Worm (Caenorhabditis elegans) whole organism, midembryonic: ENCODE measurements around the gene C05E11.7.

Source experiments
- T22C8.4 ChIP-seq: fragments of 200-800 bp; sonication (Bioruptor generic); IDR thresholded peaks from 2 replicates; pipeline ENCODE4 v1.3.6; 2022; ENCODE audit warnings: missing genetic modification characterization, missing compliant biosample characterization
- klf-2 ChIP-seq: fragments of 200-800 bp; sonication (Bioruptor generic); conservative IDR thresholded peaks from 2 replicates; pipeline ENCODE4 v1.3.6; 2022; ENCODE audit warnings: missing genetic modification reagents, missing genetic modification characterization, missing compliant biosample characterization
- med-1 ChIP-seq: sonication (generic microtip); optimal IDR thresholded peaks from 2 replicates; lab custom pipeline; 2017; ENCODE audit warnings: missing genetic modification characterization, mild to moderate bottlenecking, missing compliant biosample characterization, antibody characterized with exemption, missing genetic modification reagents; ENCODE audit not compliant: insufficient read depth
- ztf-23 ChIP-seq: fragments of 200-800 bp; sonication (Bioruptor generic); IDR thresholded peaks from 2 replicates; pipeline ENCODE4 v1.3.6; 2022; ENCODE audit warnings: missing genetic modification reagents, missing genetic modification characterization, missing compliant biosample characterization
- ztf-29 ChIP-seq: fragments of 200-800 bp; sonication (Bioruptor generic); IDR thresholded peaks from 2 replicates; pipeline ENCODE4 v1.3.6; 2022; ENCODE audit warnings: missing genetic modification reagents, missing genetic modification characterization, missing compliant biosample characterization

ce11 chrX:4553491-4553890 lies 32.0 kb downstream of the C05E11.7 start:
- no peak for TF ChIP-seq T22C8.4 (GFP tag; lab: Robert Waterston, UW)
- no peak for TF ChIP-seq med-1
- no peak for TF ChIP-seq ztf-23 (GFP tag; lab: Robert Waterston, UW)
- TF ChIP-seq klf-2 (GFP tag; lab: Robert Waterston, UW), result no peak
- no peak for TF ChIP-seq ztf-29 (GFP tag; lab: Robert Waterston, UW)
